Worm (Caenorhabditis elegans): ENCODE data around the gene ZK180.8.

Gene ZK180.8

DNA sequence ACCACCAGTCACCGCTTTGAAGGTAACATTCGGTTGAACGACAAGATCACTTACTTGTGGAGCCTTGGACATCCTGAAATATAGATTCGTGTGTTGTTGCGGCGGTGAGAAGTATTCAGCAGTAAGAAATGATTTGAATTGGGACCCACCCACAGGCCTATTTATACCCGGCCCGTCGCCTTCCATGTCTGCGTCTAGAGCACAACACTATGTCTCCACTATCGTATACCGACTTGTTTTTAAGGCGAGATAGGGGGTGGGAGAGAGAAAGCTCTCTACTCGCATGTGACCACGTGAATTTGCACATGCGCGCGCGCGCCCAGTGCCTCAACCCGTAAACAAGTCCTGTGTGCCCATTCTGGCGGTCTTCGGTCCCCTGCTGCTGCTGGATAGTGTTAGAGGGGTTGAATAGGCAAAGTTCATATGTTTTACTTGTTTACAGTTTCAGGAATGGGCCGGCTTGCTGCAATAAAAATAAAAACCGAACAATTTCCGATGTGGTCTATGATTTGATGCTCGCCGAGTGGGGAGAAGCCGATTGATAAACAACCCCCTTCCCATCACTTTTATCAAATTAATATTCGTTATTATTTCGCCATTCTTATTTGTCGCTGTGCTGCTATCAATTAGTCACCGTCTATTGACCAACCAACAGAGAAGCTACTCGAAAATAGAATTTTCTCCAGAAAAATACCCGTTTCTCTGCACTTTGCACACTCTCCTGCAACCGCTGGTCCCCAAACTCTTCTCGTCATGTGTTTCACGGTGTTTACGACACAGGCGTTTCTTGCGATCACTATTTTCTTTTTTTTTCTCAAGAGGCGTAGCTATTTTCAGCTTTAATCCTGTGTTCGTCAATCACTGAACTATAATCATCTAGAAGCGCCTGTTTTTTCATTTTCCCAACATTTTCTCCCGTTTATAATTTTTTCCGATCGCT is 41.5 kb downstream of the ZK180.8 start (continued):
- TF ChIP-seq ces-1 (GFP tag; optimal IDR thresholded peaks at IDR 0.05) (no peak), ztf-4 (tag; optimal IDR thresholded peaks at IDR 0.05) (peak; percentile 55), egl-27 (tag; optimal IDR thresholded peaks at IDR 0.05) (no peak), ceh-8 (GFP tag; optimal IDR thresholded peaks at IDR 0.05) (no peak), nhr-47 (tag; optimal IDR thresholded peaks at IDR 0.05) (peak; percentile 72), hpl-2 (GFP tag; optimal IDR thresholded peaks at IDR 0.05) (no peak), pag-3 (tag; optimal IDR thresholded peaks at IDR 0.05; ENCODE audit: borderline replicate concordance, insufficient read depth) (no peak), nhr-76 (tag; optimal IDR thresholded peaks at IDR 0.05) (no peak), ceh-88 (GFP tag; IDR thresholded peaks at IDR 0.05) (peak; percentile 80), unc-30 (tag; optimal IDR thresholded peaks at IDR 0.05) (no peak), ceh-90 (tag; optimal IDR thresholded peaks at IDR 0.05) (no peak), pax-3 (tag; optimal IDR thresholded peaks at IDR 0.05) (peak; percentile 68), tlp-1 (tag; optimal IDR thresholded peaks at IDR 0.05) (no peak), sox-4 (tag; optimal IDR thresholded peaks at IDR 0.05) (peak; percentile 47), irx-1 (tag; optimal IDR thresholded peaks at IDR 0.05) (peak; percentile 28), pqm-1 (tag; optimal IDR thresholded peaks at IDR 0.05) (no peak), elt-3 (tag; optimal IDR thresholded peaks at IDR 0.05) (no peak), zag-1 (tag; optimal IDR thresholded peaks at IDR 0.05) (no peak), C34B4.2 (tag; optimal IDR thresholded peaks at IDR 0.05) (no peak), hlh-4 (tag; optimal IDR thresholded peaks at IDR 0.05) (no peak), tbx-2 (tag; optimal IDR thresholded peaks at IDR 0.05) (peak; percentile 63), sptf-1 (tag; optimal IDR thresholded peaks at IDR 0.05) (no peak), lin-39 (tag; optimal IDR thresholded peaks at IDR 0.05) (no peak), vab-15 (tag; optimal IDR thresholded peaks at IDR 0.05) (no peak), efl-3 (GFP tag; optimal IDR thresholded peaks at IDR 0.05) (no peak), isw-1 (GFP tag; IDR thresholded peaks at IDR 0.05) (peak; percentile 41), lin-14 (GFP tag; optimal IDR thresholded peaks at IDR 0.05) (peak; percentile 94), aly-2 (tag; optimal IDR thresholded peaks at IDR 0.05) (no peak), ceh-63 (GFP tag; optimal IDR thresholded peaks at IDR 0.05) (no peak), rnt-1 (tag; optimal IDR thresholded peaks at IDR 0.05) (peak; percentile 61), lin-13 (GFP tag; optimal IDR thresholded peaks at IDR 0.05) (peak; percentile 75), unc-98 (GFP tag; IDR thresholded peaks at IDR 0.05) (0 out of 2 replicates have a peak, but pooled peaks have one; percentile 26), snu-23 (GFP tag; optimal IDR thresholded peaks at IDR 0.05) (peak; percentile 78), lir-3 (tag; optimal IDR thresholded peaks at IDR 0.05; ENCODE audit: poor library complexity) (peak; percentile 31), ama-1 (optimal IDR thresholded peaks at IDR 0.05) (peak; percentile 56)

DNA sequence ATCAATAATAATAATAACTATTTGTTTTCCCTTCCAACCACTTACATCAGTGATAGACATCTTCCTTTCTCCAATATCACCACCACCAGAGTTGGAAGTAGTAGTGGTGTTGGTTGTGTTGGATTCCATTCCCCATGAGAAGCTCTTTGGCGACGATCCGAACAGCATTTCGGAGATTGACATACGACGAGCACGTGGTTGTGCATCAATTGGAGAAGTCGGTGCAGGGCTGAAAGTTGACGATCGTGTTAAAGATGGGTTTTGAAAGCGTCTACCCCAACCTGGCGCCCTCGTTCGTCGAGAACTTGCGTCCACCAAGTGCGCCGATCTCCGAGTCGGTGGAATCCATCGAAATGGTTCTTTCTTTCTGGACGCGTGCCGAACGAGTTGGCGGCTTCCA is 42.5 kb downstream of the ZK180.8 start:
- TF ChIP-seq efl-1 (optimal IDR thresholded peaks at IDR 0.05) (no peak), efl-1 (GFP tag; optimal IDR thresholded peaks at IDR 0.05 in 1 of 2) (peak in 1 of 2 experiments; percentile 86), pqm-1 (tag; optimal IDR thresholded peaks at IDR 0.05) (no peak)

DNA sequence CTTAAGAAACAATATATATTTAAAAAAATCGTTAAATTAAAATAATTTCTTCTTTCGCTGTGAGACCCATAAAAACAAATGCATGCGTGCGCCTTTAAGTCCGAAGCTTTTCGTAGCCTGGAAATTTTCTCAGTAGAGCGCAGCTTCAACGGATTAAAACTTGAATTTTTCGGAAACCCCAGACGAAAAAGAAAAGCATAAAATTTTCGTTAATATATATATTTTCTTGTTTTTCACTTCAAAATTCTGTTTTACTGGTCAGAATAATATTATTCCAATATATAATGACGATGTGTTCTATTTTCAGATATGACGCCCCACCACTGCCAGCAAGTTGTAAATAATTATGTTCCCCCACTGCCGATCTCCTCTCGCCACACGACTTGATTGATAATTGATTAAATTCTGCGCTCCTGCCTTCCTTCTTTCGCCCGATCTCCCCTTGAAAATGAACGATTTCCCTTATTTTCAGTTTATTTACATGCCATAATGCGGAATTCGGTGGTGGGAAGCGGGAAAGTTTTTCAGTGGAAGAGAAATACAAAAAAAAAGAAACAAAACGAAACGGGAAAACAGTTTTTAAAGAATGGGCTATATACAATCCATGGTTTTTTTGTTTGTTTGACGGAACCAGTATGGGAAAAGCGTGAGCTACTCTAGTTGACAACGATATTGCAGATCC is 43.3 kb downstream of the ZK180.8 start:
- no peak for TF ChIP-seq C34B4.2 (tag; optimal IDR thresholded peaks at IDR 0.05)
- no peak for TF ChIP-seq ets-5 (GFP tag; IDR thresholded peaks at IDR 0.05)
- no peak for TF ChIP-seq unc-98 (GFP tag; IDR thresholded peaks at IDR 0.05)
- TF ChIP-seq zip-4 (GFP tag; optimal IDR thresholded peaks at IDR 0.05) = no peak
- no peak for TF ChIP-seq F16B12.6 (tag; optimal IDR thresholded peaks at IDR 0.05)
- no peak for TF ChIP-seq vab-15 (tag; optimal IDR thresholded peaks at IDR 0.05)
- peak; percentile 95 for TF ChIP-seq ama-1 (optimal IDR thresholded peaks at IDR 0.05)
- no peak for TF ChIP-seq Y116A8C.19 (tag; optimal IDR thresholded peaks at IDR 0.05; ENCODE audit: borderline replicate concordance)
- TF ChIP-seq hlh-4 (tag; optimal IDR thresholded peaks at IDR 0.05) = no peak
- TF ChIP-seq C04F5.9 (tag; optimal IDR thresholded peaks at IDR 0.05) = no peak
- no peak for TF ChIP-seq tlp-1 (tag; optimal IDR thresholded peaks at IDR 0.05)
- peak; percentile 56 for TF ChIP-seq nhr-71 (tag; optimal IDR thresholded peaks at IDR 0.05)
- TF ChIP-seq ztf-4 (tag; optimal IDR thresholded peaks at IDR 0.05) = peak; percentile 39
- peak; percentile 46 for TF ChIP-seq snu-23 (GFP tag; optimal IDR thresholded peaks at IDR 0.05)
- no peak for TF ChIP-seq egl-27 (tag; optimal IDR thresholded peaks at IDR 0.05)
- peak; percentile 33 for TF ChIP-seq nhr-47 (tag; optimal IDR thresholded peaks at IDR 0.05)
- TF ChIP-seq fkh-8 (tag; optimal IDR thresholded peaks at IDR 0.05) = peak; percentile 24
- no peak for TF ChIP-seq mef-2 (tag; optimal IDR thresholded peaks at IDR 0.05)
- TF ChIP-seq lin-13 (GFP tag; optimal IDR thresholded peaks at IDR 0.05) = no peak
- TF ChIP-seq ceh-63 (GFP tag; optimal IDR thresholded peaks at IDR 0.05) = no peak
- TF ChIP-seq mab-9 (GFP tag; IDR thresholded peaks at IDR 0.05) = no peak
